Fruit fly (Drosophila melanogaster): ENCODE measurements around the gene Cpr65Ax2.

Gene Cpr65Ax2

dm6 chr3L:6139924-6140574 lies 10.6 kb downstream of the Cpr65Ax2 start, which contains the start of gene Cpr65Av (continued):
- no peak for TF ChIP-seq CG13296 (GFP tag; optimal IDR thresholded peaks at IDR 0.05)
- no peak for TF ChIP-seq jigr1 (GFP tag; IDR thresholded peaks at IDR 0.05)
- TF ChIP-seq CG10565 (GFP tag; optimal IDR thresholded peaks at IDR 0.05), result no peak
- no peak for TF ChIP-seq gcm (GFP tag; optimal IDR thresholded peaks at IDR 0.05)
- TF ChIP-seq CkIIα-i1 (GFP tag; IDR thresholded peaks at IDR 0.05), result no peak
- TF ChIP-seq ftz-f1 (GFP tag; optimal IDR thresholded peaks at IDR 0.05), result no peak
- no peak for TF ChIP-seq sens-2 (GFP tag; IDR thresholded peaks at IDR 0.05)
- no peak for TF ChIP-seq CG3995 (GFP tag; optimal IDR thresholded peaks at IDR 0.05)
- no peak for TF ChIP-seq cas (GFP tag; IDR thresholded peaks at IDR 0.05)
- TF ChIP-seq trem (tag; optimal IDR thresholded peaks at IDR 0.05), result no peak
- TF ChIP-seq CG14860 (GFP tag; IDR thresholded peaks at IDR 0.05; ENCODE audit: partially characterized antibody), result no peak
- no peak for TF ChIP-seq Usf (GFP tag; optimal IDR thresholded peaks at IDR 0.05)
- TF ChIP-seq CG17612 (GFP tag; IDR thresholded peaks at IDR 0.05), result no peak
- TF ChIP-seq Awh (GFP tag; IDR thresholded peaks at IDR 0.05), result peak; percentile 55
- no peak for TF ChIP-seq mam (GFP tag; optimal IDR thresholded peaks at IDR 0.05)
- no peak for TF ChIP-seq CG2712 (tag; optimal IDR thresholded peaks at IDR 0.05)
- TF ChIP-seq fd3F (GFP tag; optimal IDR thresholded peaks at IDR 0.05), result no peak
- no peak for TF ChIP-seq CG4404 (GFP tag; IDR thresholded peaks at IDR 0.05)
- TF ChIP-seq ase (GFP tag; IDR thresholded peaks at IDR 0.05), result no peak
- TF ChIP-seq CG18011 (GFP tag; optimal IDR thresholded peaks at IDR 0.05), result no peak
- TF ChIP-seq CG7987 (GFP tag; optimal IDR thresholded peaks at IDR 0.05), result no peak
- no peak for TF ChIP-seq CG1647 (GFP tag; optimal IDR thresholded peaks at IDR 0.05)
- TF ChIP-seq CG34376 (GFP tag; optimal IDR thresholded peaks at IDR 0.05), result no peak
- no peak for TF ChIP-seq sima (GFP tag; optimal IDR thresholded peaks at IDR 0.05)
- TF ChIP-seq Eip74EF (GFP tag; optimal IDR thresholded peaks at IDR 0.05), result peak in 1 of 2 experiments; percentile 11
- TF ChIP-seq gsb (GFP tag; IDR thresholded peaks at IDR 0.05), result no peak
- no peak for TF ChIP-seq CG6765 (GFP tag; optimal IDR thresholded peaks at IDR 0.05)
- no peak for TF ChIP-seq CG10543 (GFP tag; optimal IDR thresholded peaks at IDR 0.05)
- TF ChIP-seq CG18619 (GFP tag; optimal IDR thresholded peaks at IDR 0.05), result peak; percentile 16
- TF ChIP-seq CG10959 (GFP tag; IDR thresholded peaks at IDR 0.05), result no peak
- TF ChIP-seq Atf-2 (GFP tag; optimal IDR thresholded peaks at IDR 0.05), result no peak
- TF ChIP-seq Sry-δ (GFP tag; optimal IDR thresholded peaks at IDR 0.05), result no peak
- TF ChIP-seq CG8281 (tag; optimal IDR thresholded peaks at IDR 0.05), result no peak
- TF ChIP-seq toy (GFP tag; IDR thresholded peaks at IDR 0.05), result no peak
- TF ChIP-seq hkb (optimal IDR thresholded peaks at IDR 0.05), result no peak
- peak; percentile 28; the same call in 1 of the 2 replicates for TF ChIP-seq hkb (GFP tag; IDR thresholded peaks at IDR 0.05)
- TF ChIP-seq CG3281 (GFP tag; optimal IDR thresholded peaks at IDR 0.05), result no peak
- no peak for TF ChIP-seq CG9727 (GFP tag; optimal IDR thresholded peaks at IDR 0.05)
- no peak for TF ChIP-seq aop (GFP tag; IDR thresholded peaks at IDR 0.05)
- no peak for TF ChIP-seq sim (GFP tag; IDR thresholded peaks at IDR 0.05)
- no peak for TF ChIP-seq dm (GFP tag; optimal IDR thresholded peaks at IDR 0.05)
- TF ChIP-seq CG16813 (GFP tag; IDR thresholded peaks at IDR 0.05; ENCODE audit: partially characterized antibody), result no peak
- no peak for TF ChIP-seq CG8359 (GFP tag; optimal IDR thresholded peaks at IDR 0.05; ENCODE audit: borderline replicate concordance)
- TF ChIP-seq HmgZ (tag; optimal IDR thresholded peaks at IDR 0.05), result no peak
- no peak for TF ChIP-seq CG2199 (GFP tag; IDR thresholded peaks at IDR 0.05)
- TF ChIP-seq CG13775 (GFP tag; optimal IDR thresholded peaks at IDR 0.05), result no peak
- TF ChIP-seq CG7839 (tag; optimal IDR thresholded peaks at IDR 0.05), result no peak
- TF ChIP-seq CG6813 (GFP tag; optimal IDR thresholded peaks at IDR 0.05), result no peak
- no peak for TF ChIP-seq MESR4 (GFP tag; optimal IDR thresholded peaks at IDR 0.05)
- no peak for TF ChIP-seq Ravus (GFP tag; IDR thresholded peaks at IDR 0.05)
- peak; percentile 34; the same call in 1 of the 2 replicates for TF ChIP-seq CG14014 (GFP tag; IDR thresholded peaks at IDR 0.05)
